Fruit fly (Drosophila melanogaster): ENCODE results near the gene GstD1.

dm6 chr3R:12405928-12406234 is 36.8 kb upstream of the GstD1 start, which contains the start of gene Cyp9f2:
- TF ChIP-seq psq (GFP tag; optimal IDR thresholded peaks at IDR 0.05) = no peak
- TF ChIP-seq Hr78 (GFP tag; optimal IDR thresholded peaks at IDR 0.05) = no peak
- TF ChIP-seq Jra (GFP tag; optimal IDR thresholded peaks at IDR 0.05) = no peak
- TF ChIP-seq pan (optimal IDR thresholded peaks at IDR 0.05) = no peak
- TF ChIP-seq OdsH (GFP tag; optimal IDR thresholded peaks at IDR 0.05) = no peak

Measured in whole organism, wandering third instar larva.